Fruit fly (Drosophila melanogaster): Measurements from ENCODE around the gene TwdlY.

DNA sequence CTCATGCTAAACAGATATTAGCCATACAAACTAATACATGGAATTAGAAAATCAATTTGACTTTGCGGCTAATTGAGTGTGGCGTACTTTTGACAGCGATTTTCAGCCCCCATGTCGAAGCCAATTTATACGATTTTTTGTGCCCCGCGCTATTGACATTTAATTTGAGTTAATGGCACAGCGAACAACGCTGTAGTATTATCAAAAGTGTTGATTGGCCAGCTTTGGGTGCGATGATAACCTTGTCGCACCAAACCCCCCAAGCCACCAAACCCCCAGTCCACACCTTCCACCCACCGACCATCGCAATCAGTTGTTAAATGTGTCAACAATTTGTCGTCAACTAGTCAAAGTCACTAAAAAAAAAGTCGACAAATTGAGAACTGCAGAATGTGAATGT lies 14.6 kb downstream of the TwdlY start:
- no peak for TF ChIP-seq EcR (GFP tag; optimal IDR thresholded peaks at IDR 0.05)
- TF ChIP-seq pan (optimal IDR thresholded peaks at IDR 0.05), result no peak
